Worm (Caenorhabditis elegans): ENCODE data around the gene M01H9.10.
A peak's percentile ranks its signal among the peaks of the same experiment; 100 is the strongest.

Gene M01H9.10

ce11 chrIV:4454330-4455173, 25.4 kb downstream of the M01H9.10 start, which contains the start of gene R08C7.11 (continued):
- TF ChIP-seq ama-1 (optimal IDR thresholded peaks at IDR 0.05): no peak
- no peak for TF ChIP-seq ama-1 (GFP tag; optimal IDR thresholded peaks at IDR 0.05)
- TF ChIP-seq atf-7 (tag; optimal IDR thresholded peaks at IDR 0.05): peak; percentile 53

- TF ChIP-seq hmg-1.2 (GFP tag; IDR thresholded peaks at IDR 0.05) (peak; percentile 50; the same call in 1 of the 2 replicates), Y95B8A.8 (GFP tag; IDR thresholded peaks at IDR 0.05) (no peak)
Observed at ce11 chrIV:4451576-4451975, 28.4 kb downstream of the M01H9.10 start, which contains the start of gene R08C7.1. TSS of gene R08C7.1 (plus strand) at chrIV:4451876.

- TF ChIP-seq K12H6.12 (tag; optimal IDR thresholded peaks at IDR 0.05) (no peak), mxl-1 (tag; optimal IDR thresholded peaks at IDR 0.05) (no peak), him-1 (tag; optimal IDR thresholded peaks at IDR 0.05) (no peak), lin-40 (tag; optimal IDR thresholded peaks at IDR 0.05) (peak; percentile 52), atf-7 (tag; optimal IDR thresholded peaks at IDR 0.05) (peak; percentile 49), ztf-6 (GFP tag; IDR thresholded peaks at IDR 0.05) (no peak), nhr-120 (GFP tag; IDR thresholded peaks at IDR 0.05) (no peak), ztf-22 (GFP tag; optimal IDR thresholded peaks at IDR 0.05) (no peak), ccch-3 (GFP tag; optimal IDR thresholded peaks at IDR 0.05) (no peak), B0019.2 (GFP tag; conservative IDR thresholded peaks at IDR 0.05) (no peak), ztf-3 (GFP tag; optimal IDR thresholded peaks at IDR 0.05) (no peak), nhr-179 (tag; optimal IDR thresholded peaks at IDR 0.05) (no peak), gei-17 (GFP tag; optimal IDR thresholded peaks at IDR 0.05) (no peak), nfyb-1 (GFP tag; IDR thresholded peaks at IDR 0.05) (peak; percentile 82), efl-1 (GFP tag; optimal IDR thresholded peaks at IDR 0.05) (no peak), C06A6.2 (GFP tag; conservative IDR thresholded peaks at IDR 0.05) (no peak), egrh-3 (GFP tag; IDR thresholded peaks at IDR 0.05) (no peak), ceh-79 (tag; optimal IDR thresholded peaks at IDR 0.05) (no peak), B0261.1 (tag; optimal IDR thresholded peaks at IDR 0.05) (no peak), fkh-3 (tag; optimal IDR thresholded peaks at IDR 0.05) (peak; percentile 6), hsf-1 (GFP tag; IDR thresholded peaks at IDR 0.05) (no peak; the same call in 1 of the 2 replicates), F49E8.2 (tag; optimal IDR thresholded peaks at IDR 0.05; ENCODE audit: insufficient read depth) (peak; percentile 41), aptf-2 (GFP tag; conservative IDR thresholded peaks at IDR 0.05) (no peak), ceh-40 (GFP tag; IDR thresholded peaks at IDR 0.05) (no peak), hlh-12 (tag; optimal IDR thresholded peaks at IDR 0.05) (no peak), hrde-1 (tag; optimal IDR thresholded peaks at IDR 0.05; ENCODE audit: borderline replicate concordance) (peak; percentile 51), hmg-1.2 (GFP tag; IDR thresholded peaks at IDR 0.05) (peak; percentile 33; the same call in 1 of the 2 replicates), dpl-1 (GFP tag; optimal IDR thresholded peaks at IDR 0.05) (no peak), lag-1 (GFP tag; IDR thresholded peaks at IDR 0.05) (no peak), let-607 (tag; optimal IDR thresholded peaks at IDR 0.05) (no peak), lsy-27 (tag; optimal IDR thresholded peaks at IDR 0.05; ENCODE audit: borderline replicate concordance, insufficient read depth) (no peak), madf-10 (tag; optimal IDR thresholded peaks at IDR 0.05) (peak; percentile 64), ceh-58 (GFP tag; IDR thresholded peaks at IDR 0.05) (0 out of 2 replicates have a peak, but pooled peaks have one; percentile 41), pha-4 (tag; optimal IDR thresholded peaks at IDR 0.05) (no peak), hlh-26 (GFP tag; conservative IDR thresholded peaks at IDR 0.05) (no peak), K11D2.4 (GFP tag; IDR thresholded peaks at IDR 0.05) (no peak), dpff-1 (tag; optimal IDR thresholded peaks at IDR 0.05) (peak; percentile 7), nhr-90 (tag; optimal IDR thresholded peaks at IDR 0.05) (peak; percentile 47), Y53F4B.3 (GFP tag; IDR thresholded peaks at IDR 0.05) (no peak), Y67H2A.10 (GFP tag; conservative IDR thresholded peaks at IDR 0.05) (no peak), hmg-20 (GFP tag; IDR thresholded peaks at IDR 0.05) (no peak)
Observed at ce11 chrIV:4449843-4450242, 30.1 kb downstream of the M01H9.10 start.
